Fruit fly (Drosophila melanogaster) whole organism, embryonic: Measurements from ENCODE around the gene Cog2.

Source experiments
- CG10959 ChIP-seq: fragments of 200-800 bp; sonication (Bioruptor generic); IDR thresholded peaks from 2 replicates; pipeline ENCODE4 v1.3.6; 2022; ENCODE audit warnings: missing biosample characterization, missing genetic modification characterization
- CG13775 ChIP-seq: fragments of 200-800 bp; sonication (Bioruptor generic); optimal IDR thresholded peaks from 3 replicates; lab custom pipeline; 2017; ENCODE audit warnings: missing biosample characterization, mild to moderate bottlenecking, missing genetic modification characterization
- CG15601 ChIP-seq: fragments of 200-800 bp; sonication (Bioruptor generic); optimal IDR thresholded peaks from 3 replicates; lab custom pipeline; 2019; ENCODE audit warnings: missing biosample characterization, mild to moderate bottlenecking, missing genetic modification characterization, moderate library complexity
- CG1603 ChIP-seq: fragments of 200-800 bp; sonication (Bioruptor generic); optimal IDR thresholded peaks from 2 replicates; lab custom pipeline; 2019; ENCODE audit warnings: missing biosample characterization, mild to moderate bottlenecking, missing genetic modification characterization, moderate library complexity
- CG16779 ChIP-seq: fragments of 200-800 bp; sonication (Bioruptor generic); IDR thresholded peaks from 2 replicates; pipeline ENCODE4 v1.3.6; 2022; ENCODE audit warnings: missing biosample characterization, missing genetic modification characterization
- CG17385 ChIP-seq: fragments of 200-800 bp; sonication (Bioruptor generic); optimal IDR thresholded peaks from 3 replicates; lab custom pipeline; 2018; ENCODE audit warnings: missing biosample characterization, mild to moderate bottlenecking, missing genetic modification characterization
- CG17568 ChIP-seq: fragments of 200-800 bp; sonication (Bioruptor generic); optimal IDR thresholded peaks from 2 replicates; lab custom pipeline; 2018; ENCODE audit warnings: missing biosample characterization, mild to moderate bottlenecking, missing genetic modification characterization, moderate library complexity
- CG2199 ChIP-seq: fragments of 200-800 bp; sonication (Bioruptor generic); IDR thresholded peaks from 3 replicates; pipeline ENCODE4 v1.3.6; 2022; ENCODE audit warnings: missing biosample characterization, missing genetic modification characterization
- CG3065 ChIP-seq: fragments of 200-800 bp; sonication (Bioruptor generic); optimal IDR thresholded peaks from 2 replicates; lab custom pipeline; 2016; ENCODE audit warnings: missing biosample characterization, missing genetic modification characterization
- CG32532 ChIP-seq: fragments of 200-800 bp; sonication (Bioruptor generic); IDR thresholded peaks from 2 replicates; pipeline ENCODE4 v1.3.6; 2022; ENCODE audit warnings: missing biosample characterization, missing genetic modification characterization
- CG3281 ChIP-seq: fragments of 200-800 bp; sonication (Bioruptor generic); optimal IDR thresholded peaks from 3 replicates; lab custom pipeline; 2017; ENCODE audit warnings: missing biosample characterization, mild to moderate bottlenecking, missing genetic modification characterization
- CG4617 ChIP-seq: fragments of 200-800 bp; sonication (Bioruptor generic); optimal IDR thresholded peaks from 3 replicates; lab custom pipeline; 2016; ENCODE audit warnings: missing biosample characterization, missing genetic modification characterization, borderline replicate concordance
- CG5953 ChIP-seq: fragments of 200-800 bp; sonication (Bioruptor generic); IDR thresholded peaks from 2 replicates; pipeline ENCODE4 v1.3.6; 2022; ENCODE audit warnings: missing biosample characterization, missing genetic modification characterization
- CG6254 ChIP-seq: fragments of 200-800 bp; sonication (Bioruptor generic); optimal IDR thresholded peaks from 3 replicates; lab custom pipeline; 2017; ENCODE audit warnings: mild to moderate bottlenecking, missing biosample characterization, missing genetic modification reagents, missing genetic modification characterization
- CG6272 ChIP-seq: fragments of 200-800 bp; sonication (Bioruptor generic); IDR thresholded peaks from 2 replicates; pipeline ENCODE4 v1.3.6; 2022; ENCODE audit warnings: missing biosample characterization, missing genetic modification characterization
- CG6765 ChIP-seq: fragments of 200-800 bp; sonication (Bioruptor generic); optimal IDR thresholded peaks from 3 replicates; lab custom pipeline; 2017; ENCODE audit warnings: missing biosample characterization, mild to moderate bottlenecking, missing genetic modification characterization
- CG7963 ChIP-seq: fragments of 200-800 bp; sonication (Bioruptor generic); IDR thresholded peaks from 3 replicates; pipeline ENCODE4 v1.3.6; 2022; ENCODE audit warnings: missing biosample characterization, missing genetic modification characterization; ENCODE audit not compliant: partially characterized antibody
- CG9437 ChIP-seq: fragments of 200-800 bp; sonication (Bioruptor generic); optimal IDR thresholded peaks from 2 replicates; lab custom pipeline; 2018; ENCODE audit warnings: missing biosample characterization, mild to moderate bottlenecking, missing genetic modification characterization
- CG9797 ChIP-seq: fragments of 200-800 bp; sonication (Bioruptor generic); optimal IDR thresholded peaks from 3 replicates; lab custom pipeline; 2018; ENCODE audit warnings: missing biosample characterization, mild to moderate bottlenecking, missing genetic modification characterization
- Dp ChIP-seq: fragments of 200-800 bp; sonication (Bioruptor generic); optimal IDR thresholded peaks from 2 replicates; lab custom pipeline; 2018; ENCODE audit warnings: missing biosample characterization, mild to moderate bottlenecking, missing genetic modification characterization, moderate library complexity
- Drgx ChIP-seq: fragments of 200-800 bp; sonication (Bioruptor generic); IDR thresholded peaks from 2 replicates; pipeline ENCODE4 v1.3.6; 2022; ENCODE audit warnings: missing biosample characterization, missing genetic modification characterization
- HLH54F ChIP-seq: fragments of 200-800 bp; sonication (Bioruptor generic); optimal IDR thresholded peaks from 3 replicates; lab custom pipeline; 2016; ENCODE audit warnings: missing biosample characterization, missing genetic modification characterization
- Med ChIP-seq: fragments of 200-800 bp; sonication (Bioruptor generic); peaks from one replicate; lab custom pipeline; 2016; ENCODE audit warnings: missing biosample characterization, missing genetic modification characterization, mild to moderate bottlenecking, inconsistent platforms, moderate library complexity
- Myb ChIP-seq: fragments of 200-800 bp; sonication (Bioruptor generic); optimal IDR thresholded peaks from 2 replicates; lab custom pipeline; 2016; ENCODE audit warnings: missing biosample characterization, missing genetic modification characterization
- Ptx1 ChIP-seq: fragments of 200-800 bp; sonication (Bioruptor generic); IDR thresholded peaks from 2 replicates; pipeline ENCODE4 v1.3.6; 2022; ENCODE audit warnings: missing biosample characterization, missing genetic modification characterization
- Ravus ChIP-seq: fragments of 200-800 bp; sonication (Bioruptor generic); IDR thresholded peaks from 2 replicates; pipeline ENCODE4 v1.3.6; 2022; ENCODE audit warnings: missing biosample characterization, missing genetic modification characterization
- Rfx ChIP-seq: fragments of 200-800 bp; sonication (Bioruptor generic); IDR thresholded peaks from 2 replicates; pipeline ENCODE4 v1.3.6; 2022; ENCODE audit warnings: missing biosample characterization, missing genetic modification characterization
- corto ChIP-seq: fragments of 200-800 bp; sonication (Bioruptor generic); optimal IDR thresholded peaks from 2 replicates; lab custom pipeline; 2016; ENCODE audit warnings: missing biosample characterization, mild to moderate bottlenecking, missing genetic modification characterization, moderate library complexity
- dpn ChIP-seq, 2 experiments: fragments of 200-800 bp; sonication (Bioruptor generic); optimal IDR thresholded peaks; 3 replicates each; lab custom pipeline; 2016; ENCODE audit warnings: missing biosample characterization in 2 of 2, missing genetic modification characterization in 2 of 2
- dysf ChIP-seq: fragments of 200-800 bp; sonication (Bioruptor generic); IDR thresholded peaks from 3 replicates; pipeline ENCODE4 v1.3.6; 2022; ENCODE audit warnings: missing biosample characterization, missing genetic modification characterization
- fd96Cb ChIP-seq: fragments of 200-800 bp; sonication (Bioruptor generic); optimal IDR thresholded peaks from 2 replicates; lab custom pipeline; 2018; ENCODE audit warnings: missing biosample characterization, mild to moderate bottlenecking, missing genetic modification characterization, moderate library complexity
- hb ChIP-seq: fragments of 200-800 bp; sonication (Bioruptor generic); IDR thresholded peaks from 3 replicates; pipeline ENCODE4 v1.3.6; 2022; ENCODE audit warnings: missing biosample characterization, missing genetic modification characterization; ENCODE audit not compliant: partially characterized antibody
- jumu ChIP-seq: fragments of 200-800 bp; sonication (Bioruptor generic); optimal IDR thresholded peaks from 3 replicates; lab custom pipeline; 2016; ENCODE audit warnings: missing biosample characterization, missing genetic modification characterization
- kah ChIP-seq: fragments of 200-800 bp; sonication (Bioruptor generic); optimal IDR thresholded peaks from 2 replicates; lab custom pipeline; 2018; ENCODE audit warnings: missing biosample characterization, mild to moderate bottlenecking, missing genetic modification characterization
- lmd ChIP-seq: fragments of 200-800 bp; sonication (Bioruptor generic); IDR thresholded peaks from 2 replicates; pipeline ENCODE4 v1.3.6; 2022; ENCODE audit warnings: missing biosample characterization, missing genetic modification characterization
- nom ChIP-seq: fragments of 200-800 bp; sonication (Bioruptor generic); optimal IDR thresholded peaks from 2 replicates; lab custom pipeline; 2017; ENCODE audit warnings: missing biosample characterization, missing genetic modification characterization, mild to moderate bottlenecking, moderate library complexity, missing genetic modification reagents
- pan ChIP-seq, 4 experiments: fragments of >200 bp in 3 of 4; fragments of 200-800 bp in 1 of 4; sonication (Bioruptor generic) in 1 of 4; optimal IDR thresholded peaks in 3 of 4; IDR thresholded peaks in 1 of 4; 2 replicates each; pipeline versions ENCODE4 v1.3.6 to Lab custom; 2017 to 2022; ENCODE audit warnings: missing biosample characterization in 2 of 4, missing genetic modification characterization in 2 of 4, mixed read lengths in 1 of 4
- prd ChIP-seq, 3 experiments: fragments of >200 bp in 2 of 3; fragments of 200-800 bp in 1 of 3; sonication (Bioruptor generic) in 1 of 3; optimal IDR thresholded peaks in 2 of 3; IDR thresholded peaks in 1 of 3; 2 replicates in 2 of 3; 3 replicates in 1 of 3; pipeline versions ENCODE4 v1.3.6 to Lab custom; 2017 to 2022; ENCODE audit warnings: missing biosample characterization in 1 of 3, missing genetic modification characterization in 1 of 3
- ranshi ChIP-seq: fragments of 200-800 bp; sonication (Bioruptor generic); IDR thresholded peaks from 2 replicates; pipeline ENCODE4 v1.3.6; 2022; ENCODE audit warnings: missing biosample characterization, missing genetic modification characterization
- sens ChIP-seq: fragments of 200-800 bp; sonication (Bioruptor generic); peaks from one replicate; lab custom pipeline; 2016; ENCODE audit warnings: missing biosample characterization, missing genetic modification characterization
- sisA ChIP-seq: fragments of 200-800 bp; sonication (Bioruptor generic); IDR thresholded peaks from 2 replicates; pipeline ENCODE4 v1.3.6; 2022; ENCODE audit warnings: missing biosample characterization, missing genetic modification characterization
- sna ChIP-seq: fragments of 200-800 bp; sonication (Bioruptor generic); IDR thresholded peaks from 2 replicates; pipeline ENCODE4 v1.3.6; 2022; ENCODE audit warnings: missing biosample characterization, missing genetic modification characterization; ENCODE audit not compliant: partially characterized antibody
- sob ChIP-seq: fragments of 200-800 bp; sonication (Bioruptor generic); IDR thresholded peaks from 2 replicates; pipeline ENCODE4 v1.3.6; 2022; ENCODE audit warnings: missing biosample characterization, missing genetic modification characterization
- ttk ChIP-seq: fragments of 200-800 bp; sonication (Bioruptor generic); IDR thresholded peaks from 2 replicates; pipeline ENCODE4 v2.1.2; 2022; ENCODE audit warnings: missing biosample characterization, missing genetic modification characterization
- vfl ChIP-seq: fragments of 200-800 bp; sonication (Bioruptor generic); optimal IDR thresholded peaks from 2 replicates; lab custom pipeline; 2016; ENCODE audit warnings: missing biosample characterization, missing genetic modification characterization
- zf30C ChIP-seq: fragments of 200-800 bp; sonication (Bioruptor generic); optimal IDR thresholded peaks from 3 replicates; lab custom pipeline; 2018; ENCODE audit warnings: missing biosample characterization, mild to moderate bottlenecking, missing genetic modification characterization
- zfh1 ChIP-seq: fragments of 200-800 bp; sonication (Bioruptor generic); IDR thresholded peaks from 3 replicates; pipeline ENCODE4 v1.3.6; 2022; ENCODE audit warnings: missing biosample characterization, missing genetic modification characterization
- zfh2 ChIP-seq: fragments of 200-800 bp; sonication (Bioruptor generic); optimal IDR thresholded peaks from 2 replicates; lab custom pipeline; 2016; ENCODE audit warnings: missing biosample characterization, missing genetic modification characterization

The Cog2 gene

dm6 chr3R:15409110-15409771, 47.8 kb upstream of the Cog2 start (continued):
- no peak for TF ChIP-seq CG7963 (GFP tag; lab: Robert Waterston, UW)
- 0 out of 2 replicates have a peak, but pooled peaks have one; percentile 8 for TF ChIP-seq CG6272 (GFP tag; lab: Robert Waterston, UW)
- peak in 1 of 2 experiments; percentile 18 for TF ChIP-seq dpn (GFP tag; optimal IDR thresholded peaks at IDR 0.05; lab: Kevin White, UChicago)
- TF ChIP-seq jumu = no peak
- TF ChIP-seq CG17568 (GFP tag; lab: Kevin White, UChicago) = no peak
- TF ChIP-seq Myb (GFP tag; lab: Kevin White, UChicago) = no peak
- TF ChIP-seq kah = no peak
- TF ChIP-seq Dp = no peak
- no peak for TF ChIP-seq CG2199 (GFP tag; lab: Robert Waterston, UW)
- peak; percentile 57 for TF ChIP-seq zf30C (GFP tag; lab: Kevin White, UChicago)
- TF ChIP-seq Drgx (GFP tag; lab: Robert Waterston, UW) = peak; percentile 61; the same call in 1 of the 2 replicates
- no peak for TF ChIP-seq CG9797 (GFP tag; lab: Kevin White, UChicago)
- TF ChIP-seq vfl (GFP tag; lab: Kevin White, UChicago) = no peak
- 0 out of 3 replicates have a peak, but pooled peaks have one; percentile 24 for TF ChIP-seq dysf (GFP tag; lab: Robert Waterston, UW)
- peak; percentile 59 for TF ChIP-seq Med
- no peak for TF ChIP-seq pan (optimal IDR thresholded peaks at IDR 0.05; lab: Kevin White, UChicago)
- peak in 1 of 2 experiments; percentile 13 for TF ChIP-seq pan (GFP tag; optimal IDR thresholded peaks at IDR 0.05 in 1 of 2, IDR thresholded peaks at IDR 0.05 in 1 of 2)
- TF ChIP-seq sna = no peak
- peak; percentile 6 for TF ChIP-seq CG6254 (GFP tag; lab: Kevin White, UChicago)
- 0 out of 2 replicates have a peak, but pooled peaks have one; percentile 17 for TF ChIP-seq sob (GFP tag; lab: Robert Waterston, UW)
- TF ChIP-seq CG9437 = no peak
- TF ChIP-seq sisA = peak; percentile 41; the same call in 1 of the 2 replicates
- peak; percentile 10 for TF ChIP-seq corto (GFP tag; lab: Kevin White, UChicago)
- TF ChIP-seq zfh2 = no peak
- no peak for TF ChIP-seq Ptx1 (GFP tag; lab: Robert Waterston, UW)
- TF ChIP-seq zfh1 (GFP tag; lab: Robert Waterston, UW) = peak; percentile 36; the same call in 1 of the 3 replicates
- TF ChIP-seq Rfx (GFP tag; lab: Robert Waterston, UW) = peak; percentile 41; the same call in 1 of the 2 replicates
- TF ChIP-seq Ravus = no peak
- no peak for TF ChIP-seq lmd (GFP tag; lab: Robert Waterston, UW)
- TF ChIP-seq CG4617 = no peak
- TF ChIP-seq CG1603 = peak; percentile 9
- no peak for TF ChIP-seq CG6765
- TF ChIP-seq hb (GFP tag; lab: Robert Waterston, UW) = no peak
- no peak for TF ChIP-seq CG13775 (GFP tag; lab: Kevin White, UChicago)
- no peak for TF ChIP-seq CG10959 (GFP tag; lab: Robert Waterston, UW)
- TF ChIP-seq CG17385 (GFP tag; lab: Kevin White, UChicago) = peak; percentile 37
- peak; percentile 17 for TF ChIP-seq nom
- peak; percentile 2 for TF ChIP-seq sens (GFP tag; lab: Kevin White, UChicago)
- TF ChIP-seq CG16779 (GFP tag; lab: Robert Waterston, UW) = 0 out of 2 replicates have a peak, but pooled peaks have one; percentile 29
- TF ChIP-seq ttk = peak; percentile 32; the same call in 1 of the 2 replicates
- TF ChIP-seq CG32532 (GFP tag; lab: Robert Waterston, UW) = 0 out of 2 replicates have a peak, but pooled peaks have one; percentile 17
- TF ChIP-seq HLH54F = no peak
- no peak for TF ChIP-seq prd (optimal IDR thresholded peaks at IDR 0.05; lab: Kevin White, UChicago)
- peak; percentile 23; the same call in 1 of the 3 replicates for TF ChIP-seq prd (GFP tag; IDR thresholded peaks at IDR 0.05; lab: Robert Waterston, UW)
- TF ChIP-seq CG3065 (GFP tag; lab: Kevin White, UChicago) = no peak
- no peak for TF ChIP-seq CG3281 (GFP tag; lab: Kevin White, UChicago)
- TF ChIP-seq CG15601 (tag; lab: Kevin White, UChicago) = no peak
- TF ChIP-seq ranshi (GFP tag; lab: Robert Waterston, UW) = no peak
- no peak for TF ChIP-seq fd96Cb
- 0 out of 2 replicates have a peak, but pooled peaks have one; percentile 8 for TF ChIP-seq CG5953 (GFP tag; lab: Robert Waterston, UW)
